Fruit fly (Drosophila melanogaster) whole organism, embryonic: ENCODE measurements around the gene CG17028.

Source experiments
- Ada2b ChIP-seq: fragments of 200-800 bp; sonication (Bioruptor generic); IDR thresholded peaks from 2 replicates; pipeline ENCODE4 v1.3.6; 2022; ENCODE audit warnings: missing biosample characterization, missing genetic modification characterization
- CG11085 ChIP-seq: fragments of 200-800 bp; sonication (Bioruptor generic); IDR thresholded peaks from 2 replicates; pipeline ENCODE4 v1.3.6; 2022; ENCODE audit warnings: missing biosample characterization, missing genetic modification characterization
- CG14667 ChIP-seq: fragments of 200-800 bp; sonication (Bioruptor generic); IDR thresholded peaks from 2 replicates; pipeline ENCODE4 v1.3.6; 2022; ENCODE audit warnings: missing biosample characterization, missing genetic modification characterization
- CG15073 ChIP-seq: fragments of 200-800 bp; sonication (Bioruptor generic); optimal IDR thresholded peaks from 2 replicates; lab custom pipeline; 2016; ENCODE audit warnings: missing biosample characterization, missing genetic modification characterization
- CG15269 ChIP-seq: fragments of 200-800 bp; sonication (Bioruptor generic); optimal IDR thresholded peaks from 2 replicates; lab custom pipeline; 2018; ENCODE audit warnings: missing biosample characterization, mild to moderate bottlenecking, missing genetic modification characterization, moderate library complexity
- CG17186 ChIP-seq: fragments of 200-800 bp; sonication (Bioruptor generic); optimal IDR thresholded peaks from 3 replicates; lab custom pipeline; 2017; ENCODE audit warnings: missing biosample characterization, missing genetic modification reagents, missing genetic modification characterization
- CG17385 ChIP-seq: fragments of 200-800 bp; sonication (Bioruptor generic); optimal IDR thresholded peaks from 3 replicates; lab custom pipeline; 2018; ENCODE audit warnings: missing biosample characterization, mild to moderate bottlenecking, missing genetic modification characterization
- CG18011 ChIP-seq: fragments of 200-800 bp; sonication (Bioruptor generic); optimal IDR thresholded peaks from 2 replicates; lab custom pipeline; 2017; ENCODE audit warnings: missing biosample characterization, missing genetic modification characterization, mild to moderate bottlenecking, moderate library complexity, missing genotype
- CG18262 ChIP-seq: fragments of 200-800 bp; optimal IDR thresholded peaks from 3 replicates; lab custom pipeline; 2019; ENCODE audit warnings: missing biosample characterization, mild to moderate bottlenecking, missing genetic modification characterization, moderate library complexity
- CG2116 ChIP-seq: fragments of 200-800 bp; sonication (Bioruptor generic); optimal IDR thresholded peaks from 3 replicates; lab custom pipeline; 2018; ENCODE audit warnings: missing biosample characterization, mild to moderate bottlenecking, missing genetic modification characterization
- CG2889 ChIP-seq: fragments of 200-800 bp; sonication (Bioruptor generic); IDR thresholded peaks from 3 replicates; pipeline ENCODE4 v1.3.6; 2022; ENCODE audit warnings: missing biosample characterization, missing genetic modification characterization
- CG31224 ChIP-seq: fragments of 200-800 bp; sonication (Bioruptor generic); IDR thresholded peaks from 2 replicates; pipeline ENCODE4 v1.3.6; 2022; ENCODE audit warnings: missing biosample characterization, missing genetic modification characterization
- CG4730 ChIP-seq: fragments of 200-800 bp; sonication (Bioruptor generic); IDR thresholded peaks from 2 replicates; pipeline ENCODE4 v1.3.6; 2022; ENCODE audit warnings: missing biosample characterization, missing genetic modification characterization
- CG6791 ChIP-seq: fragments of 200-800 bp; sonication (Bioruptor generic); IDR thresholded peaks from 3 replicates; pipeline ENCODE4 v1.3.6; 2022; ENCODE audit warnings: missing biosample characterization, missing genetic modification characterization; ENCODE audit not compliant: partially characterized antibody
- CG7786 ChIP-seq: fragments of 200-800 bp; sonication (Bioruptor generic); optimal IDR thresholded peaks from 2 replicates; lab custom pipeline; 2016; ENCODE audit warnings: missing biosample characterization, missing genetic modification characterization
- CG9437 ChIP-seq: fragments of 200-800 bp; sonication (Bioruptor generic); optimal IDR thresholded peaks from 2 replicates; lab custom pipeline; 2018; ENCODE audit warnings: missing biosample characterization, mild to moderate bottlenecking, missing genetic modification characterization
- CG9876 ChIP-seq: fragments of 200-800 bp; sonication (Bioruptor generic); optimal IDR thresholded peaks from 2 replicates; lab custom pipeline; 2016; ENCODE audit warnings: missing biosample characterization, missing genetic modification characterization
- CHES-1-like ChIP-seq: fragments of 200-800 bp; sonication (Bioruptor generic); optimal IDR thresholded peaks from 2 replicates; lab custom pipeline; 2016; ENCODE audit warnings: missing biosample characterization, missing genetic modification characterization
- CoRest ChIP-seq: fragments of 200-800 bp; sonication (Bioruptor generic); optimal IDR thresholded peaks from 3 replicates; lab custom pipeline; 2018; ENCODE audit warnings: missing biosample characterization, mild to moderate bottlenecking, missing genetic modification characterization, moderate library complexity
- D ChIP-seq, 2 experiments: fragments of 200-800 bp in 1 of 2; fragments of >200 bp in 1 of 2; sonication (Bioruptor generic) in 1 of 2; optimal IDR thresholded peaks; 2 replicates in 1 of 2; 3 replicates in 1 of 2; lab custom pipeline; 2017; ENCODE audit warnings: mild to moderate bottlenecking in 1 of 2, missing biosample characterization in 1 of 2, missing genetic modification characterization in 1 of 2, missing genetic modification reagents in 1 of 2
- Dad ChIP-seq: fragments of 200-800 bp; sonication (Bioruptor generic); optimal IDR thresholded peaks from 3 replicates; lab custom pipeline; 2016; ENCODE audit warnings: missing biosample characterization, missing genetic modification characterization
- E2f1 ChIP-seq: fragments of 200-800 bp; sonication (Bioruptor generic); IDR thresholded peaks from 2 replicates; pipeline ENCODE4 v1.3.6; 2022; ENCODE audit warnings: missing biosample characterization, missing genetic modification characterization
- ERR ChIP-seq: fragments of 200-800 bp; sonication (Bioruptor generic); optimal IDR thresholded peaks from 2 replicates; lab custom pipeline; 2016; ENCODE audit warnings: missing biosample characterization, missing genetic modification characterization
- HLH54F ChIP-seq: fragments of 200-800 bp; sonication (Bioruptor generic); optimal IDR thresholded peaks from 3 replicates; lab custom pipeline; 2016; ENCODE audit warnings: missing biosample characterization, missing genetic modification characterization
- Hand ChIP-seq: fragments of 200-800 bp; sonication (Bioruptor generic); optimal IDR thresholded peaks from 2 replicates; lab custom pipeline; 2017; ENCODE audit warnings: mild to moderate bottlenecking, missing biosample characterization, missing genetic modification reagents, missing genetic modification characterization
- HmgD ChIP-seq: fragments of 200-800 bp; sonication (Bioruptor generic); optimal IDR thresholded peaks from 3 replicates; lab custom pipeline; 2016; ENCODE audit warnings: missing biosample characterization, missing genetic modification characterization
- Hmx ChIP-seq: fragments of 200-800 bp; sonication (Bioruptor generic); optimal IDR thresholded peaks from 2 replicates; lab custom pipeline; 2016; ENCODE audit warnings: missing biosample characterization, missing genetic modification characterization
- Hr3 ChIP-seq: fragments of 200-800 bp; sonication (Bioruptor generic); optimal IDR thresholded peaks from 3 replicates; lab custom pipeline; 2016; ENCODE audit warnings: missing biosample characterization, missing genetic modification characterization
- Lpt ChIP-seq: fragments of >200 bp; optimal IDR thresholded peaks from 2 replicates; lab custom pipeline; 2018; ENCODE audit warnings: missing biosample characterization, missing genetic modification characterization
- PHDP ChIP-seq: fragments of 200-800 bp; sonication (Bioruptor generic); optimal IDR thresholded peaks from 3 replicates; lab custom pipeline; 2018; ENCODE audit warnings: missing biosample characterization, mild to moderate bottlenecking, missing genetic modification characterization, moderate library complexity
- Sry-δ ChIP-seq: fragments of 200-800 bp; sonication (Bioruptor generic); optimal IDR thresholded peaks from 2 replicates; lab custom pipeline; 2016; ENCODE audit warnings: missing biosample characterization, missing genetic modification characterization
- Trl ChIP-seq, 3 experiments: fragments of >200 bp in 2 of 3; fragments of 200-800 bp in 1 of 3; sonication (Bioruptor generic) in 1 of 3; optimal IDR thresholded peaks; 2 replicates in 1 of 3; 3 replicates in 2 of 3; lab custom pipeline; 2016 to 2017; ENCODE audit warnings: missing biosample characterization in 1 of 3, missing genetic modification characterization in 1 of 3
- btn ChIP-seq: fragments of 200-800 bp; sonication (Bioruptor generic); optimal IDR thresholded peaks from 2 replicates; lab custom pipeline; 2016; ENCODE audit warnings: missing biosample characterization, missing genetic modification characterization
- ci ChIP-seq: fragments of 200-800 bp; sonication (Bioruptor generic); IDR thresholded peaks from 3 replicates; pipeline ENCODE4 v1.3.6; 2022; ENCODE audit warnings: missing biosample characterization, missing genetic modification characterization
- croc ChIP-seq: fragments of 200-800 bp; sonication (Bioruptor generic); conservative IDR thresholded peaks from 3 replicates; pipeline ENCODE4 v1.3.6; 2022; ENCODE audit warnings: missing biosample characterization, missing genetic modification characterization
- fd64A ChIP-seq: fragments of 200-800 bp; sonication (Bioruptor generic); optimal IDR thresholded peaks from 3 replicates; lab custom pipeline; 2018; ENCODE audit warnings: missing biosample characterization, mild to moderate bottlenecking, missing genetic modification characterization
- fu2 ChIP-seq: fragments of 200-800 bp; sonication (Bioruptor generic); optimal IDR thresholded peaks from 2 replicates; lab custom pipeline; 2016; ENCODE audit warnings: missing biosample characterization, missing genetic modification characterization
- gcm2 ChIP-seq: fragments of 200-800 bp; sonication (Bioruptor generic); optimal IDR thresholded peaks from 2 replicates; lab custom pipeline; 2016; ENCODE audit warnings: missing biosample characterization, missing genetic modification characterization
- grau ChIP-seq: fragments of 200-800 bp; optimal IDR thresholded peaks from 3 replicates; lab custom pipeline; 2019; ENCODE audit warnings: missing biosample characterization, mild to moderate bottlenecking, missing genetic modification characterization, moderate library complexity
- hb ChIP-seq: fragments of 200-800 bp; sonication (Bioruptor generic); IDR thresholded peaks from 3 replicates; pipeline ENCODE4 v1.3.6; 2022; ENCODE audit warnings: missing biosample characterization, missing genetic modification characterization; ENCODE audit not compliant: partially characterized antibody
- hkb ChIP-seq, 2 experiments: fragments of 200-800 bp in 1 of 2; fragments of >200 bp in 1 of 2; sonication (Bioruptor generic) in 1 of 2; IDR thresholded peaks in 1 of 2; optimal IDR thresholded peaks in 1 of 2; 2 replicates each; pipeline versions ENCODE4 v1.3.6 to Lab custom; 2017 to 2022; ENCODE audit warnings: missing biosample characterization in 1 of 2, missing genetic modification characterization in 1 of 2
- mld ChIP-seq: fragments of 200-800 bp; sonication (Bioruptor generic); IDR thresholded peaks from 3 replicates; pipeline ENCODE4 v1.3.6; 2022; ENCODE audit warnings: missing biosample characterization, missing genetic modification characterization; ENCODE audit not compliant: partially characterized antibody
- pb ChIP-seq: fragments of 200-800 bp; sonication (Bioruptor generic); optimal IDR thresholded peaks from 3 replicates; lab custom pipeline; 2016; ENCODE audit warnings: missing biosample characterization, missing genetic modification characterization
- pita ChIP-seq: fragments of 200-800 bp; sonication (Bioruptor generic); optimal IDR thresholded peaks from 2 replicates; lab custom pipeline; 2017; ENCODE audit warnings: missing biosample characterization, mild to moderate bottlenecking, missing genetic modification characterization
- sens ChIP-seq: fragments of 200-800 bp; sonication (Bioruptor generic); peaks from one replicate; lab custom pipeline; 2016; ENCODE audit warnings: missing biosample characterization, missing genetic modification characterization
- sna ChIP-seq: fragments of 200-800 bp; sonication (Bioruptor generic); IDR thresholded peaks from 2 replicates; pipeline ENCODE4 v1.3.6; 2022; ENCODE audit warnings: missing biosample characterization, missing genetic modification characterization; ENCODE audit not compliant: partially characterized antibody
- usp ChIP-seq: fragments of >200 bp; optimal IDR thresholded peaks from 2 replicates; lab custom pipeline; 2017; ENCODE audit warnings: missing biosample characterization, missing genetic modification characterization
- vnd ChIP-seq: fragments of 200-800 bp; sonication (Bioruptor generic); IDR thresholded peaks from 3 replicates; pipeline ENCODE4 v1.3.6; 2022; ENCODE audit warnings: missing biosample characterization, missing genetic modification characterization; ENCODE audit not compliant: partially characterized antibody

CG17028 gene

DNA sequence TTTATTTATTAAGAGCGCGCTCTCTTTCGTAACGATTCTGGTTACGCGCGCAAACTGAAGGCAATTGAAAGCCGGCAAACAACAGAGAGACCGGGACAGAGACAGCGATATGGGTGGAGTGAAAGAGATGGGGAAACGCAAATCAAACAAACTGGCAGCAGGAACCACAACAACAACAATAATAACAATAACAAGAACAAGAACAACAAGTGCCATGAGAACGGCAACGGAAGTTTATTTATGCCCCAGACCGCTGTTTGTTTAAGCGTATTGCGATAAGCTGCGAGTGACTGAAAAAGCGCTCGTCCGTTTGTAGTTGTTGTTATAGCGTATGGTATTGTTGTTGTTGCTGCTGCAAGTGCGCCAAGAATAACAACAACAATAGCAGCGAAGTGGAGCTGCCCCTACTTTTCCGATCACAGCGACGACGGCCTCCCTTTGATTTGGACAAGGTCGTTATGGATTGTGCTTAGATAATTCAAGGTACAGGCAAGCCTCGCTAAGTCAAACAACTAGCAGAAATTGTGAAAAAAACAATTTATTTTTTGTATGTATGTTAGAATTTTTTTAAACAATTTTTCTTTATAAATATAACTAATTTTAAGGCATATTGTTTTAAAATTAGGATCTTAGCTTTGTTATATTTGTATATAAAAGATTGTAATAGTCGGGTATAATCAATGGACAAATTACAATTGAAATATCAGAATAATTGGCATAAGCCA is 47.9 kb downstream of the CG17028 start (continued):
- TF ChIP-seq D (optimal IDR thresholded peaks at IDR 0.05; lab: Kevin White, UChicago) (no peak), D (GFP tag; optimal IDR thresholded peaks at IDR 0.05; lab: Kevin White, UChicago) (peak; percentile 66), CG18262 (tag; lab: Kevin White, UChicago) (peak; percentile 40), hb (GFP tag; lab: Robert Waterston, UW) (no peak), Dad (peak; percentile 32), CG2116 (GFP tag; lab: Kevin White, UChicago) (peak; percentile 36), vnd (GFP tag; lab: Robert Waterston, UW) (no peak), CG17385 (GFP tag; lab: Kevin White, UChicago) (peak; percentile 62), CG11085 (GFP tag; lab: Robert Waterston, UW) (no peak), CG2889 (GFP tag; lab: Robert Waterston, UW) (no peak), CG9876 (GFP tag; lab: Kevin White, UChicago) (peak; percentile 44), grau (peak; percentile 89), hkb (optimal IDR thresholded peaks at IDR 0.05; lab: Kevin White, UChicago) (no peak), hkb (GFP tag; IDR thresholded peaks at IDR 0.05; lab: Robert Waterston, UW) (peak; percentile 56; the same call in 1 of the 2 replicates), ERR (GFP tag; lab: Kevin White, UChicago) (peak; percentile 52), CoRest (tag; lab: Kevin White, UChicago) (peak; percentile 11), ci (GFP tag; lab: Robert Waterston, UW) (peak; percentile 87), fu2 (GFP tag; lab: Kevin White, UChicago) (no peak), HmgD (peak; percentile 38), CG4730 (GFP tag; lab: Robert Waterston, UW) (no peak; the same call in 1 of the 2 replicates), CG6791 (no peak), Lpt (GFP tag; lab: Kevin White, UChicago) (no peak), PHDP (tag; lab: Kevin White, UChicago) (peak; percentile 51), Hr3 (no peak), usp (no peak), Trl (optimal IDR thresholded peaks at IDR 0.05; lab: Kevin White, UChicago) (no peak), Trl (GFP tag; optimal IDR thresholded peaks at IDR 0.05; lab: Kevin White, UChicago) (peak; percentile 62), E2f1 (GFP tag; lab: Robert Waterston, UW) (peak; percentile 64; the same call in 1 of the 2 replicates), mld (GFP tag; lab: Robert Waterston, UW) (no peak), CHES-1-like (peak; percentile 80), sens (GFP tag; lab: Kevin White, UChicago) (peak; percentile 94), CG9437 (GFP tag; lab: Kevin White, UChicago) (peak; percentile 11), CG15269 (tag; lab: Kevin White, UChicago) (peak; percentile 5), HLH54F (peak; percentile 4), btn (GFP tag; lab: Kevin White, UChicago) (peak; percentile 19), pb (GFP tag; lab: Kevin White, UChicago) (peak; percentile 22), CG18011 (GFP tag; lab: Kevin White, UChicago) (no peak), CG7786 (GFP tag; lab: Kevin White, UChicago) (peak; percentile 24), fd64A (GFP tag; lab: Kevin White, UChicago) (peak; percentile 91), Ada2b (GFP tag; lab: Robert Waterston, UW) (peak; percentile 25; the same call in 1 of the 2 replicates), Sry-δ (GFP tag; lab: Kevin White, UChicago) (peak; percentile 12), CG14667 (GFP tag; lab: Robert Waterston, UW) (no peak), CG17186 (peak; percentile 45), sna (GFP tag; lab: Robert Waterston, UW) (no peak), CG31224 (no peak), pita (GFP tag; lab: Kevin White, UChicago) (no peak), croc (GFP tag; lab: Robert Waterston, UW) (peak; percentile 34; the same call in 1 of the 3 replicates), Hmx (GFP tag; lab: Kevin White, UChicago) (no peak), gcm2 (GFP tag; lab: Kevin White, UChicago) (peak; percentile 57), CG15073 (GFP tag; lab: Kevin White, UChicago) (no peak), Hand (GFP tag; lab: Kevin White, UChicago) (peak; percentile 3)
